Fruit fly (Drosophila melanogaster): ENCODE data around the gene Sas10.

Sas10 gene

DNA sequence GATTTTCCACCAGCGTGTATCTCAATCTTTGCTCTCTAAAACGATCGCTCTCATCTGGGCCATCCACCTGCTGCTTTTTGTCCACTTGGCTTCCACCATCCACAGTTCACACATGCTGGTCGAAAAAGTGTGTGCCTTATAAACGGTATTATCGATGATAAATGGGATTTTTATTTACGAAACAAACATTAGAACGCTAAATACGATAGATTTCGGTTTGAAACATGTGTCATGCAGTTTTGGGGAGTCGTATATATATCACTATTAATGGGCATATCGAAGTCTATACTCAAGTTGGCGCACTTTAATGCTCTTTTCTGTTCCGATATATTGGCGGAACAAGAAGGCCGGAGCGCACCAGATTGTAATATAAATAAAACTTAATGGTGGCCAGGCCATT lies 39.8 kb downstream of the Sas10 start (continued):
- TF ChIP-seq Bgb (GFP tag; IDR thresholded peaks at IDR 0.05; ENCODE audit: partially characterized antibody), result no peak
- TF ChIP-seq CG4328 (GFP tag; optimal IDR thresholded peaks at IDR 0.05), result no peak
- no peak for TF ChIP-seq CG17361 (GFP tag; IDR thresholded peaks at IDR 0.05)
- TF ChIP-seq pan (optimal IDR thresholded peaks at IDR 0.05), result no peak
- TF ChIP-seq pan (GFP tag; optimal IDR thresholded peaks at IDR 0.05 in 1 of 2, IDR thresholded peaks at IDR 0.05 in 1 of 2), result peak in 1 of 2 experiments; percentile 10
- no peak for TF ChIP-seq wor (GFP tag; IDR thresholded peaks at IDR 0.05)
- TF ChIP-seq kni (GFP tag; optimal IDR thresholded peaks at IDR 0.05), result no peak
- TF ChIP-seq Kr (GFP tag; optimal IDR thresholded peaks at IDR 0.05), result no peak
- TF ChIP-seq sob (GFP tag; IDR thresholded peaks at IDR 0.05), result 0 out of 2 replicates have a peak, but pooled peaks have one; percentile 10
- TF ChIP-seq CG17612 (GFP tag; IDR thresholded peaks at IDR 0.05), result no peak
- no peak for TF ChIP-seq CG12942 (GFP tag; optimal IDR thresholded peaks at IDR 0.05)
- no peak for TF ChIP-seq CG12155 (GFP tag; optimal IDR thresholded peaks at IDR 0.05)
- TF ChIP-seq CG3838 (GFP tag; optimal IDR thresholded peaks at IDR 0.05), result no peak
- TF ChIP-seq Meics (GFP tag; optimal IDR thresholded peaks at IDR 0.05), result no peak
- peak; percentile 52; the same call in 1 of the 2 replicates for TF ChIP-seq slbo (GFP tag; IDR thresholded peaks at IDR 0.05)
- TF ChIP-seq dm (GFP tag; optimal IDR thresholded peaks at IDR 0.05), result no peak
- no peak for TF ChIP-seq Myb (GFP tag; optimal IDR thresholded peaks at IDR 0.05)
- TF ChIP-seq Ada2b (GFP tag; IDR thresholded peaks at IDR 0.05), result no peak
- TF ChIP-seq ewg (GFP tag; optimal IDR thresholded peaks at IDR 0.05), result no peak
- no peak for TF ChIP-seq yki (optimal IDR thresholded peaks at IDR 0.05)
- peak; percentile 15 for TF ChIP-seq nmo (GFP tag; optimal IDR thresholded peaks at IDR 0.05)
- no peak for TF ChIP-seq HmgD (GFP tag; optimal IDR thresholded peaks at IDR 0.05)
- no peak for TF ChIP-seq Dll (GFP tag; IDR thresholded peaks at IDR 0.05; ENCODE audit: partially characterized antibody)
- no peak for TF ChIP-seq ato (GFP tag; IDR thresholded peaks at IDR 0.05; ENCODE audit: partially characterized antibody)
- no peak for TF ChIP-seq CG9437 (GFP tag; optimal IDR thresholded peaks at IDR 0.05)
- no peak for TF ChIP-seq klu (GFP tag; IDR thresholded peaks at IDR 0.05)
- TF ChIP-seq CG15073 (GFP tag; optimal IDR thresholded peaks at IDR 0.05), result no peak
- TF ChIP-seq CG8765 (GFP tag; IDR thresholded peaks at IDR 0.05), result no peak
- TF ChIP-seq E2f1 (GFP tag; IDR thresholded peaks at IDR 0.05), result no peak
- no peak for TF ChIP-seq rib (GFP tag; IDR thresholded peaks at IDR 0.05)
- no peak for TF ChIP-seq CG1529 (GFP tag; optimal IDR thresholded peaks at IDR 0.05)
- no peak for TF ChIP-seq caup (GFP tag; optimal IDR thresholded peaks at IDR 0.05; ENCODE audit: severe bottlenecking)
- TF ChIP-seq CG33557 (GFP tag; optimal IDR thresholded peaks at IDR 0.05), result no peak
- peak; percentile 79 for TF ChIP-seq Med (GFP tag)
- TF ChIP-seq CG16813 (GFP tag; IDR thresholded peaks at IDR 0.05; ENCODE audit: partially characterized antibody), result no peak
- TF ChIP-seq CG31224 (GFP tag; IDR thresholded peaks at IDR 0.05), result no peak
- no peak for TF ChIP-seq CG5180 (GFP tag; optimal IDR thresholded peaks at IDR 0.05)
- no peak for TF ChIP-seq Hr3 (GFP tag; optimal IDR thresholded peaks at IDR 0.05)
- no peak for TF ChIP-seq CG4707 (GFP tag; optimal IDR thresholded peaks at IDR 0.05)
- no peak for TF ChIP-seq CG11695 (GFP tag; IDR thresholded peaks at IDR 0.05)
- TF ChIP-seq Tbp (GFP tag; optimal IDR thresholded peaks at IDR 0.05), result no peak
- TF ChIP-seq CG13296 (GFP tag; optimal IDR thresholded peaks at IDR 0.05), result no peak
- no peak for TF ChIP-seq CG4854 (GFP tag; optimal IDR thresholded peaks at IDR 0.05)
- peak; percentile 37; the same call in 1 of the 2 replicates for TF ChIP-seq Rfx (GFP tag; IDR thresholded peaks at IDR 0.05)
- no peak for TF ChIP-seq CG18619 (GFP tag; optimal IDR thresholded peaks at IDR 0.05)
- TF ChIP-seq chinmo (GFP tag; IDR thresholded peaks at IDR 0.05; ENCODE audit: partially characterized antibody), result no peak
- TF ChIP-seq CG6254 (GFP tag; optimal IDR thresholded peaks at IDR 0.05), result no peak
- TF ChIP-seq CG18599 (GFP tag; optimal IDR thresholded peaks at IDR 0.05), result no peak
- TF ChIP-seq amos (GFP tag; IDR thresholded peaks at IDR 0.05; ENCODE audit: partially characterized antibody), result no peak
- TF ChIP-seq sr (GFP tag; IDR thresholded peaks at IDR 0.05), result no peak
- TF ChIP-seq CG1603 (tag; optimal IDR thresholded peaks at IDR 0.05), result peak; percentile 25
- no peak for TF ChIP-seq Fer3 (tag; optimal IDR thresholded peaks at IDR 0.05)

Measured in whole organism, embryonic.